Worm (Caenorhabditis elegans) whole organism, L2 larva: ENCODE measurements around the gene C05D11.8.

Experiments used
- R02D3.7 ChIP-seq: fragments of 150-350 bp; optimal IDR thresholded peaks from 2 replicates; lab custom pipeline; 2014; ENCODE audit warnings: missing biosample characterization, missing genetic modification characterization
- Y55F3AM.14 ChIP-seq: fragments of 200-800 bp; sonication (Bioruptor generic); optimal IDR thresholded peaks from 2 replicates; lab custom pipeline; 2018; ENCODE audit warnings: mild to moderate bottlenecking, missing genetic modification characterization, missing compliant biosample characterization
- ama-1 ChIP-seq: fragments of 150-350 bp; optimal IDR thresholded peaks from 2 replicates; lab custom pipeline; 2018; ENCODE audit warnings: inconsistent platforms
- blmp-1 ChIP-seq: sonication (generic microtip); optimal IDR thresholded peaks from 2 replicates; lab custom pipeline; 2017; ENCODE audit warnings: missing genetic modification characterization, mild to moderate bottlenecking, missing compliant biosample characterization, antibody characterized with exemption, moderate library complexity; ENCODE audit not compliant: insufficient read depth
- ceh-82 ChIP-seq: fragments of 150-350 bp; optimal IDR thresholded peaks from 2 replicates; lab custom pipeline; 2014; ENCODE audit warnings: missing biosample characterization, missing genetic modification characterization
- crh-2 ChIP-seq: sonication (generic microtip); optimal IDR thresholded peaks from 2 replicates; lab custom pipeline; 2017; ENCODE audit warnings: missing biosample characterization, missing genetic modification characterization
- elt-3 ChIP-seq: sonication (generic microtip); optimal IDR thresholded peaks from 2 replicates; lab custom pipeline; 2017; ENCODE audit warnings: missing biosample characterization, missing genetic modification characterization
- fos-1 ChIP-seq: fragments of 150-350 bp; optimal IDR thresholded peaks from 2 replicates; lab custom pipeline; 2014; ENCODE audit warnings: missing biosample characterization, missing genetic modification characterization
- gmeb-1 ChIP-seq: fragments of 150-350 bp; optimal IDR thresholded peaks from 2 replicates; lab custom pipeline; 2014; ENCODE audit warnings: missing biosample characterization, missing genetic modification characterization
- lin-11 ChIP-seq: fragments of 150-350 bp; sonication (generic microtip); optimal IDR thresholded peaks from 2 replicates; lab custom pipeline; 2014; ENCODE audit warnings: missing biosample characterization, missing genetic modification characterization, inconsistent platforms, mixed read lengths
- lin-13 ChIP-seq: fragments of 150-350 bp; optimal IDR thresholded peaks from 2 replicates; lab custom pipeline; 2014; ENCODE audit warnings: missing biosample characterization, missing genetic modification reagents, missing genetic modification characterization
- lin-39 ChIP-seq: fragments of 150-350 bp; optimal IDR thresholded peaks from 2 replicates; lab custom pipeline; 2014; ENCODE audit warnings: missing biosample characterization, missing genetic modification reagents, missing genetic modification characterization
- lsy-2 ChIP-seq, 2 experiments: fragments of 150-350 bp in 1 of 2; sonication (generic microtip) in 1 of 2; optimal IDR thresholded peaks; 2 replicates each; lab custom pipeline; 2014 to 2017; ENCODE audit warnings: missing biosample characterization in 2 of 2, missing genetic modification characterization in 2 of 2
- mdl-1 ChIP-seq, 2 experiments: fragments of 150-350 bp in 1 of 2; sonication (generic microtip) in 1 of 2; optimal IDR thresholded peaks; 2 replicates each; lab custom pipeline; 2017; ENCODE audit warnings: missing biosample characterization in 2 of 2, missing genetic modification characterization in 2 of 2
- nhr-10 ChIP-seq: sonication (generic microtip); optimal IDR thresholded peaks from 2 replicates; lab custom pipeline; 2017; ENCODE audit warnings: missing biosample characterization, missing genetic modification characterization
- nhr-129 ChIP-seq: fragments of 150-350 bp; optimal IDR thresholded peaks from 2 replicates; lab custom pipeline; 2014; ENCODE audit warnings: missing biosample characterization, missing genetic modification characterization
- nhr-21 ChIP-seq: fragments of 150-350 bp; optimal IDR thresholded peaks from 2 replicates; lab custom pipeline; 2014; ENCODE audit warnings: missing biosample characterization, missing genetic modification characterization
- nhr-25 ChIP-seq: fragments of 150-350 bp; sonication (generic microtip); optimal IDR thresholded peaks from 3 replicates; lab custom pipeline; 2014; ENCODE audit warnings: missing biosample characterization, missing genetic modification characterization
- nhr-6 ChIP-seq: fragments of 150-350 bp; optimal IDR thresholded peaks from 2 replicates; lab custom pipeline; 2014; ENCODE audit warnings: missing biosample characterization, missing genetic modification characterization
- nhr-77 ChIP-seq: fragments of 150-350 bp; optimal IDR thresholded peaks from 2 replicates; lab custom pipeline; 2014; ENCODE audit warnings: missing biosample characterization, missing genetic modification characterization
- peb-1 ChIP-seq: fragments of 150-350 bp; optimal IDR thresholded peaks from 2 replicates; lab custom pipeline; 2014; ENCODE audit warnings: missing biosample characterization, missing genetic modification characterization
- sem-4 ChIP-seq: fragments of 150-350 bp; optimal IDR thresholded peaks from 2 replicates; lab custom pipeline; 2014; ENCODE audit warnings: missing biosample characterization, missing genetic modification reagents, missing genetic modification characterization
- skn-1 ChIP-seq: sonication (generic microtip); optimal IDR thresholded peaks from 2 replicates; lab custom pipeline; 2017; ENCODE audit warnings: missing biosample characterization, missing genetic modification characterization
- sma-3 ChIP-seq: sonication (generic microtip); optimal IDR thresholded peaks from 2 replicates; lab custom pipeline; 2016; ENCODE audit warnings: missing genetic modification reagents, missing genetic modification characterization, missing compliant biosample characterization
- sma-9 ChIP-seq, 2 experiments: fragments of 150-350 bp in 1 of 2; sonication (generic microtip) in 1 of 2; optimal IDR thresholded peaks; 2 replicates each; lab custom pipeline; 2014 to 2016; ENCODE audit warnings: missing genetic modification characterization in 2 of 2, mild to moderate bottlenecking in 1 of 2, missing biosample characterization in 1 of 2, missing compliant biosample characterization in 1 of 2, missing genetic modification reagents in 1 of 2, moderate library complexity in 1 of 2
- snpc-4 ChIP-seq: fragments of 150-350 bp; optimal IDR thresholded peaks from 2 replicates; lab custom pipeline; 2014; ENCODE audit warnings: missing biosample characterization, missing genetic modification characterization
- unc-39 ChIP-seq: fragments of 150-350 bp; optimal IDR thresholded peaks from 2 replicates; lab custom pipeline; 2014; ENCODE audit warnings: missing biosample characterization, missing genetic modification characterization
- unc-55 ChIP-seq: fragments of 150-350 bp; sonication (generic microtip); optimal IDR thresholded peaks from 3 replicates; lab custom pipeline; 2014; ENCODE audit warnings: missing biosample characterization, missing genetic modification reagents, missing genetic modification characterization
- zag-1 ChIP-seq: fragments of 150-350 bp; optimal IDR thresholded peaks from 2 replicates; lab custom pipeline; 2014; ENCODE audit warnings: missing biosample characterization, missing genetic modification characterization
- ztf-1 ChIP-seq: fragments of 200-800 bp; sonication (Bioruptor generic); conservative IDR thresholded peaks from 2 replicates; pipeline ENCODE4 v1.3.6; 2022; ENCODE audit warnings: missing genetic modification characterization, missing compliant biosample characterization
- ztf-4 ChIP-seq: fragments of 150-350 bp; optimal IDR thresholded peaks from 2 replicates; lab custom pipeline; 2014; ENCODE audit warnings: missing biosample characterization, missing genetic modification characterization

The C05D11.8 gene

DNA sequence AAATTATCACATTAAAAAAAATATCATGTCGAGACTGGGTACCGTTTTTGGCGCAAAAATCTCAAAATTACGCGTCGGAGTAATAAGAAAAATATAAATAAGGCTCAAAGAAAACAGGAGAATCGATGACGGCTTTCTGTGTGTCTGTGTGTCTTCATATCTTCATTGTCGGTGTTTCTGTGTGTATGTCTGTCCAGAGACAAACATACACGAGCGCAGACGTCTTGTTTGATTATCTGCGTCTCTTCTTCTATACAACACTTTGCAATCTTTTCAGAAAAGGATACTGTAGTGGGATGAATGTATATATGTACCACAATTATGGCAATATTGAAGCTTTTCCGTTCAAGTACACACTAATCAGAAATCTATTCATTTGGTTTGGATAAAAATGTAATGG lies 17.2 kb upstream of the C05D11.8 start, which contains the start of gene C05D11.13 (continued):
- TF ChIP-seq ztf-4 (tag; lab: Kevin White, UChicago) (peak; percentile 16), sem-4 (no peak), R02D3.7 (tag; lab: Kevin White, UChicago) (no peak), fos-1 (tag; lab: Kevin White, UChicago) (peak; percentile 32), zag-1 (no peak), nhr-77 (no peak), nhr-6 (tag; lab: Kevin White, UChicago) (no peak), blmp-1 (tag; lab: Kevin White, UChicago) (no peak), lin-13 (GFP tag; lab: Kevin White, UChicago) (no peak), lin-39 (tag; lab: Kevin White, UChicago) (no peak)

DNA sequence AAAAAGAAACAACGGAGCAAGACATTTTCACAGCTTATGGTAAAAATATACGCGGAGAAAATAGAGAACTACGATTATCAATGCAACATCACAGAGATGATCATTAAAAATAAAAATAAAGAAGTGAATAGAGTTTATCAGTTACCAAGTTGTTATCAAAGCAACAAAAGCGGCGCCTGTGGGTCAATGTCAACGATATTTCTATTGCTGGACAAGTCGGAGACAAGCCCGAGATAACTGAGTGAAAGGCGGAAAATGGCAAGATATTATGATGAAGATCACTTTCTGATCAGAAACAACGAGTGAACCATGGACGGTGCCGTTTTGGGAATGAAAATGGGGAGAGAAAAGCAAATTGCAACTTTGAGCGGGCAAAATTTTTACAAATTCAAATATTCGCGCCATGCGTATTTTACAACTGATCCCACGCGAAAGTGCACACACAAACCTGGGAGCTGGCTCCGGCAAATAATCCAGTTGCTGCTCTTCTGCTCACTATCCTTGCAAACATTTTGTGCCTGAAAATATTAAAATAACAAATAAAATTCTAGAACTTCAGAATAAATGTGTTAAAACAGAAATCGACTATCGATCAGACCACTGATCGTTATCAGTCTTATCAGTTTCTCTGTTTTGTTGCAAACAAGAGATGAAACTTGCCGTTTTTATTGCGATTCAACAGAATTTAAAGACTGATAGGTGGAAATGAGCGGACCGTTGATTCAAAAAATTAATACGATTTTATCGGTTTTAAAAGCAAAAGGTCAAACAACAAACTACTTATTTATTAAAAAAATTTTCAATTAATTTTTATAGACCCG lies 15.4 kb upstream of the C05D11.8 start, which contains the start of gene mel-32:
mel-32 (minus strand) TSS at position 696 of the 821 bp plus-strand sequence.
- TF ChIP-seq crh-2 (tag; lab: Kevin White, UChicago) (peak; percentile 16), lsy-2 (tag; optimal IDR thresholded peaks at IDR 0.05; lab: Kevin White, UChicago) (peak in 1 of 2 experiments; percentile 49), sma-3 (GFP tag; lab: Kevin White, UChicago) (peak; percentile 2), fos-1 (tag; lab: Kevin White, UChicago) (peak; percentile 22), sma-9 (GFP tag; optimal IDR thresholded peaks at IDR 0.05; lab: Kevin White, UChicago) (peak; percentile 22), sma-9 (tag; optimal IDR thresholded peaks at IDR 0.05; lab: Kevin White, UChicago) (no peak), ama-1 (peak; percentile 31), snpc-4 (tag; lab: Kevin White, UChicago) (no peak), nhr-10 (tag; lab: Kevin White, UChicago) (no peak), blmp-1 (tag; lab: Kevin White, UChicago) (peak; percentile 21)

DNA sequence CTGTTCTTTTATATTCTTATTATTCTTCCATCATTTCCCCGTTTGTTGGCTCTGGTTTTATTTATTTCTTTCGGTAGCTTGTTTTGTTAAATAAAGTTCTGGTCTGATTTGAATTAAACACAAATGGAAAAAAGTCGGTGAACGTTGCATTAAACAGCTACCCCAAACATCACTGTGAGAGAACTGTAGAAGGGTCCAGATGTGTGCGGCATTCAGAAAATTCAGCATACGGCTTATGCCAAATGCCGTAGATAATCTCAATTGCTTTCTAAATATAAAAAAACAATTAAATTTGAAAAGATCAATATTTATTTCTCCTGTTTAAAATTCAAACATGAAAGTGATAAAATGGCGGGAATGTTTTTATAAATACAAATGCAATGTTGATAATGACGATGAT lies 12.7 kb upstream of the C05D11.8 start:
- no peak for TF ChIP-seq peb-1 (tag; lab: Kevin White, UChicago)
- TF ChIP-seq snpc-4 (tag; lab: Kevin White, UChicago) = no peak
- no peak for TF ChIP-seq mdl-1 (tag; optimal IDR thresholded peaks at IDR 0.05; lab: Kevin White, UChicago)
- no peak for TF ChIP-seq lin-39 (tag; lab: Kevin White, UChicago)
- TF ChIP-seq nhr-25 (tag; lab: Kevin White, UChicago) = no peak
- TF ChIP-seq unc-55 = no peak
- TF ChIP-seq unc-39 (tag; lab: Kevin White, UChicago) = no peak
- TF ChIP-seq lin-11 (tag; lab: Kevin White, UChicago) = no peak
- TF ChIP-seq gmeb-1 (tag; lab: Kevin White, UChicago) = no peak
- no peak for TF ChIP-seq lin-13 (GFP tag; lab: Kevin White, UChicago)
- TF ChIP-seq, all 48 proteins: peak for 0

DNA sequence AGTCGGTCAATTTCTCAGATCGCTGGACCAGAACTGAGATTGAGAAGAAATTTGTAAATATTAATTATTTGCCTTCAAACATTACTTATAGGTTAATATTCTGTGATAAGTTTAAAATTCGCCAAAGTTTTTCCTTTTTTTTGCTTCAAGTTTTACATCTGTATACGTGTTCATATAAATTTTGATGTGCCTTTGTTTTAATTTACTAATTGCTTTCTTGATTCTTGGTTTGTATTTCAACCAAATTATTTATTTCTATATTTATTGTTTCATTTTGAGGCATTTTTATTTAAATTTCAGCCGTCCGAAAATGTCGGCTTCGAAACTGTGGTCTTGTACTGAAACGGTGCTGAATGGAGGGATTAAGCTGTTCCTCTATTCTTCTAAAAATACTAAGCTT lies 9.2 kb upstream of the C05D11.8 start, which contains the start of gene C05D11.1:
C05D11.1 (plus strand) TSS at position 301 of the 400 bp plus-strand sequence.
- TF ChIP-seq lin-11 (tag; lab: Kevin White, UChicago) = no peak

DNA sequence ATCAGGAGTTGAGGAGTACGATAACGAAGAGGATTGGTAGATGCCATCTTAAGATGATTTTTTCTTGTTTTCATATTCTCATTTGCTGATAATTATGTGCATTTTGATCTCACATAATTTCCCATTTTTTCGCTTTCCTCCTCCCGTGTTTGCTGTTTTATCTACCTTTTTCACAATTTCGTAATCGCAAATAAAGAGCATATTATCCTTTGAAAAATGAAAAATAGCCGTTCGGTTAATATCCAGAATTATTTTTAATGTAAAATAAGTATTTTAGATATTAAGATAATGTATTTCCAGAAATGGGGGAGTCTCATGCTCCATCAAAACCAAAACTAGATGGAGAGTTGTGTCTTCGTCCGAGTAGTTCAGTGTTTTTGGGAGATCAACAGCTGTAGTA lies 5.8 kb upstream of the C05D11.8 start, which contains the start of gene vps-16:
vps-16 (plus strand) TSS at position 301 of the 400 bp plus-strand sequence.
- no peak for TF ChIP-seq blmp-1 (tag; lab: Kevin White, UChicago)
- TF ChIP-seq unc-55 = no peak
- TF ChIP-seq crh-2 (tag; lab: Kevin White, UChicago) = no peak
- no peak for TF ChIP-seq ceh-82 (tag; lab: Kevin White, UChicago)
- TF ChIP-seq Y55F3AM.14 (GFP tag; lab: Kevin White, UChicago) = no peak
- TF ChIP-seq elt-3 (tag; lab: Kevin White, UChicago) = no peak
- TF ChIP-seq ztf-1 (GFP tag; lab: Robert Waterston, UW) = no peak
- TF ChIP-seq nhr-10 (tag; lab: Kevin White, UChicago) = no peak
- TF ChIP-seq nhr-129 (tag; lab: Kevin White, UChicago) = no peak
- no peak for TF ChIP-seq skn-1 (tag; lab: Kevin White, UChicago)
- no peak for TF ChIP-seq peb-1 (tag; lab: Kevin White, UChicago)
- TF ChIP-seq nhr-21 (tag; lab: Kevin White, UChicago) = no peak
- TF ChIP-seq sma-9 (GFP tag; optimal IDR thresholded peaks at IDR 0.05; lab: Kevin White, UChicago) = no peak
- no peak for TF ChIP-seq sma-9 (tag; optimal IDR thresholded peaks at IDR 0.05; lab: Kevin White, UChicago)
- TF ChIP-seq nhr-77 = no peak
- no peak for TF ChIP-seq gmeb-1 (tag; lab: Kevin White, UChicago)
